Worm (Caenorhabditis elegans) whole organism, late embryonic: Measurements from ENCODE around the gene C13G3.12.

Experiments used
- C08G9.2 ChIP-seq: sonication (generic microtip); optimal IDR thresholded peaks from 2 replicates; lab custom pipeline; 2016; ENCODE audit warnings: mild to moderate bottlenecking, missing genetic modification characterization, moderate library complexity, missing compliant biosample characterization
- F13H6.1 ChIP-seq: sonication (generic microtip); optimal IDR thresholded peaks from 2 replicates; lab custom pipeline; 2016; ENCODE audit warnings: missing genetic modification characterization, missing compliant biosample characterization
- K09A11.1 ChIP-seq: sonication (generic microtip); optimal IDR thresholded peaks from 2 replicates; lab custom pipeline; 2017; ENCODE audit warnings: antibody characterized with exemption, mild to moderate bottlenecking, missing genetic modification characterization, missing compliant biosample characterization; ENCODE audit not compliant: insufficient read depth
- Y22D7AL.16 ChIP-seq: sonication (generic microtip); optimal IDR thresholded peaks from 2 replicates; lab custom pipeline; 2016; ENCODE audit warnings: missing genetic modification characterization, missing compliant biosample characterization
- ceh-14 ChIP-seq: sonication (generic microtip); optimal IDR thresholded peaks from 2 replicates; lab custom pipeline; 2016; ENCODE audit warnings: missing genotype, missing genetic modification characterization, missing compliant biosample characterization
- ceh-19 ChIP-seq: fragments of 200-800 bp; sonication (Bioruptor generic); optimal IDR thresholded peaks from 2 replicates; lab custom pipeline; 2018; ENCODE audit warnings: mild to moderate bottlenecking, missing genetic modification characterization, missing compliant biosample characterization
- ceh-22 ChIP-seq: sonication (generic microtip); optimal IDR thresholded peaks from 2 replicates; lab custom pipeline; 2017; ENCODE audit warnings: missing biosample characterization, missing genetic modification characterization
- ceh-34 ChIP-seq: sonication (generic microtip); optimal IDR thresholded peaks from 2 replicates; lab custom pipeline; 2016; ENCODE audit warnings: mild to moderate bottlenecking, missing genetic modification characterization, missing compliant biosample characterization
- ceh-45 ChIP-seq: fragments of 200-800 bp; sonication (Bioruptor generic); IDR thresholded peaks from 2 replicates; pipeline ENCODE4 v1.3.6; 2022; ENCODE audit warnings: missing genetic modification reagents, missing genetic modification characterization, missing compliant biosample characterization
- ceh-6 ChIP-seq: fragments of 200-800 bp; sonication (Bioruptor generic); optimal IDR thresholded peaks from 2 replicates; lab custom pipeline; 2018; ENCODE audit warnings: mild to moderate bottlenecking, missing genetic modification characterization, missing compliant biosample characterization
- ceh-9 ChIP-seq: sonication (generic microtip); optimal IDR thresholded peaks from 2 replicates; lab custom pipeline; 2016; ENCODE audit warnings: mild to moderate bottlenecking, missing genetic modification characterization, inconsistent platforms, missing compliant biosample characterization
- dmd-4 ChIP-seq: sonication (generic microtip); optimal IDR thresholded peaks from 2 replicates; lab custom pipeline; 2016; ENCODE audit warnings: borderline replicate concordance, missing genetic modification characterization, missing compliant biosample characterization
- dve-1 ChIP-seq: sonication (generic microtip); optimal IDR thresholded peaks from 2 replicates; lab custom pipeline; 2017; ENCODE audit warnings: antibody characterized with exemption, mild to moderate bottlenecking, missing genetic modification characterization, missing compliant biosample characterization
- ets-4 ChIP-seq: sonication (generic microtip); optimal IDR thresholded peaks from 2 replicates; lab custom pipeline; 2016; ENCODE audit warnings: missing genetic modification characterization, missing compliant biosample characterization
- fax-1 ChIP-seq: sonication (generic microtip); optimal IDR thresholded peaks from 2 replicates; lab custom pipeline; 2016; ENCODE audit warnings: missing genotype, missing genetic modification characterization, missing compliant biosample characterization
- fkh-6 ChIP-seq: sonication (generic microtip); optimal IDR thresholded peaks from 2 replicates; lab custom pipeline; 2016; ENCODE audit warnings: missing genetic modification characterization, missing compliant biosample characterization
- hlh-13 ChIP-seq: fragments of 200-800 bp; sonication (Bioruptor generic); optimal IDR thresholded peaks from 2 replicates; lab custom pipeline; 2018; ENCODE audit warnings: mild to moderate bottlenecking, missing genetic modification characterization, missing compliant biosample characterization
- hlh-15 ChIP-seq: sonication (generic microtip); optimal IDR thresholded peaks from 2 replicates; lab custom pipeline; 2016; ENCODE audit warnings: missing genetic modification characterization, missing compliant biosample characterization
- hlh-30 ChIP-seq: sonication (generic microtip); optimal IDR thresholded peaks from 2 replicates; lab custom pipeline; 2017; ENCODE audit warnings: antibody characterized with exemption, missing genetic modification characterization, missing compliant biosample characterization; ENCODE audit not compliant: insufficient read depth
- hlh-6 ChIP-seq: sonication (generic microtip); optimal IDR thresholded peaks from 2 replicates; lab custom pipeline; 2016; ENCODE audit warnings: missing genotype, missing genetic modification characterization, missing compliant biosample characterization
- lin-11 ChIP-seq: fragments of 200-800 bp; sonication (Bioruptor generic); optimal IDR thresholded peaks from 2 replicates; lab custom pipeline; 2018; ENCODE audit warnings: mild to moderate bottlenecking, missing genetic modification characterization, missing compliant biosample characterization
- nfya-1 ChIP-seq: sonication (generic microtip); optimal IDR thresholded peaks from 2 replicates; lab custom pipeline; 2017; ENCODE audit warnings: missing genetic modification characterization, mild to moderate bottlenecking, missing compliant biosample characterization, antibody characterized with exemption, moderate library complexity
- nhr-232 ChIP-seq: sonication (generic microtip); optimal IDR thresholded peaks from 2 replicates; lab custom pipeline; 2016; ENCODE audit warnings: missing genetic modification characterization, missing compliant biosample characterization
- npax-4 ChIP-seq: sonication (generic microtip); optimal IDR thresholded peaks from 2 replicates; lab custom pipeline; 2016; ENCODE audit warnings: missing genetic modification characterization, missing compliant biosample characterization
- pag-3 ChIP-seq: sonication (generic microtip); optimal IDR thresholded peaks from 2 replicates; lab custom pipeline; 2016; ENCODE audit warnings: missing compliant biosample characterization, missing genetic modification characterization, borderline replicate concordance
- pat-9 ChIP-seq: fragments of 200-800 bp; sonication (Bioruptor generic); optimal IDR thresholded peaks from 2 replicates; lab custom pipeline; 2018; ENCODE audit warnings: mild to moderate bottlenecking, missing genetic modification characterization, moderate library complexity, missing compliant biosample characterization
- pax-1 ChIP-seq: fragments of 150-350 bp; optimal IDR thresholded peaks from 2 replicates; lab custom pipeline; 2014; ENCODE audit warnings: missing biosample characterization, missing genetic modification characterization
- pros-1 ChIP-seq: fragments of 150-350 bp; optimal IDR thresholded peaks from 2 replicates; lab custom pipeline; 2014; ENCODE audit warnings: missing biosample characterization, missing genetic modification reagents, missing genetic modification characterization
- rnt-1 ChIP-seq: sonication (generic microtip); optimal IDR thresholded peaks from 2 replicates; lab custom pipeline; 2016; ENCODE audit warnings: missing genetic modification characterization, missing compliant biosample characterization
- sox-2 ChIP-seq: fragments of 200-800 bp; sonication (Bioruptor generic); IDR thresholded peaks from 2 replicates; pipeline ENCODE4 v1.3.6; 2022; ENCODE audit warnings: missing genetic modification reagents, missing genetic modification characterization, missing compliant biosample characterization
- sox-4 ChIP-seq: sonication (generic microtip); optimal IDR thresholded peaks from 2 replicates; lab custom pipeline; 2017; ENCODE audit warnings: mild to moderate bottlenecking, missing genetic modification characterization, inconsistent platforms, missing compliant biosample characterization
- syd-9 ChIP-seq: sonication (generic microtip); optimal IDR thresholded peaks from 2 replicates; lab custom pipeline; 2016; ENCODE audit warnings: mild to moderate bottlenecking, missing genetic modification characterization, moderate library complexity, missing compliant biosample characterization
- tbx-2 ChIP-seq: sonication (generic microtip); optimal IDR thresholded peaks from 2 replicates; lab custom pipeline; 2016; ENCODE audit warnings: missing genetic modification characterization, missing compliant biosample characterization
- tbx-7 ChIP-seq: sonication (generic microtip); optimal IDR thresholded peaks from 2 replicates; lab custom pipeline; 2016; ENCODE audit warnings: missing genotype, missing genetic modification characterization, missing compliant biosample characterization
- unc-42 ChIP-seq: sonication (generic microtip); optimal IDR thresholded peaks from 2 replicates; lab custom pipeline; 2016; ENCODE audit warnings: missing genotype, missing genetic modification characterization, missing compliant biosample characterization
- unc-55 ChIP-seq: sonication (generic microtip); optimal IDR thresholded peaks from 2 replicates; lab custom pipeline; 2017; ENCODE audit warnings: missing biosample characterization, missing genetic modification reagents, missing genetic modification characterization
- unc-86 ChIP-seq: sonication (generic microtip); optimal IDR thresholded peaks from 2 replicates; lab custom pipeline; 2016; ENCODE audit warnings: missing genetic modification characterization, missing compliant biosample characterization
- zip-5 ChIP-seq: sonication (generic microtip); optimal IDR thresholded peaks from 2 replicates; lab custom pipeline; 2016; ENCODE audit warnings: missing genetic modification characterization, missing compliant biosample characterization

C13G3.12 gene

ce11 chrV:11039379-11039954 is 16.8 kb upstream of the C13G3.12 start, which contains the start of gene pak-2 (continued):
- TF ChIP-seq sox-2, result no peak
- peak; percentile 42 for TF ChIP-seq pax-1
- TF ChIP-seq lin-11 (tag; lab: Kevin White, UChicago), result no peak
- no peak for TF ChIP-seq hlh-13
- TF ChIP-seq unc-42 (tag; lab: Kevin White, UChicago), result peak; percentile 92
- TF ChIP-seq Y22D7AL.16 (tag; lab: Kevin White, UChicago), result no peak
- TF ChIP-seq ceh-9, result no peak
- TF ChIP-seq unc-55, result no peak
- TF ChIP-seq tbx-7, result peak; percentile 90
- peak; percentile 54 for TF ChIP-seq nfya-1 (tag; lab: Kevin White, UChicago)
- TF ChIP-seq ets-4 (tag; lab: Kevin White, UChicago), result peak; percentile 97
- TF ChIP-seq hlh-30 (tag; lab: Kevin White, UChicago), result no peak
- TF ChIP-seq pat-9, result no peak
- peak; percentile 59 for TF ChIP-seq ceh-19 (GFP tag; lab: Kevin White, UChicago)
- TF ChIP-seq npax-4 (tag; lab: Kevin White, UChicago), result no peak
- peak; percentile 92 for TF ChIP-seq fax-1 (tag; lab: Kevin White, UChicago)
- TF ChIP-seq ceh-34 (tag; lab: Kevin White, UChicago), result peak; percentile 84
- no peak for TF ChIP-seq nhr-232 (tag; lab: Kevin White, UChicago)
- TF ChIP-seq fkh-6 (tag; lab: Kevin White, UChicago), result peak; percentile 75
- no peak for TF ChIP-seq ceh-45
- TF ChIP-seq unc-86 (tag; lab: Kevin White, UChicago), result peak; percentile 61
- peak; percentile 98 for TF ChIP-seq tbx-2 (tag; lab: Kevin White, UChicago)
- TF ChIP-seq dmd-4, result peak; percentile 34
- TF ChIP-seq sox-4 (tag; lab: Kevin White, UChicago), result peak; percentile 0
- TF ChIP-seq C08G9.2 (tag; lab: Kevin White, UChicago), result peak; percentile 96

- TF ChIP-seq zip-5, result no peak
- peak; percentile 92 for TF ChIP-seq unc-55
- peak; percentile 32 for TF ChIP-seq rnt-1
Observed at ce11 chrV:11034748-11035147, 12.0 kb upstream of the C13G3.12 start, which contains the start of gene pptr-2. TSS of gene pptr-2 (minus strand) at chrV:11034931.

ce11 chrV:11033241-11033640 is 10.5 kb upstream of the C13G3.12 start:
- TF ChIP-seq syd-9 (no peak), dve-1 (no peak), tbx-7 (no peak), ceh-14 (no peak), hlh-6 (no peak), nfya-1 (tag; lab: Kevin White, UChicago) (no peak), ceh-6 (GFP tag; lab: Kevin White, UChicago) (no peak), pag-3 (tag; lab: Kevin White, UChicago) (no peak), F13H6.1 (tag; lab: Kevin White, UChicago) (no peak), hlh-30 (tag; lab: Kevin White, UChicago) (no peak), hlh-15 (tag; lab: Kevin White, UChicago) (no peak), ceh-22 (tag; lab: Kevin White, UChicago) (no peak), hlh-13 (no peak), pax-1 (no peak), pros-1 (tag; lab: Kevin White, UChicago) (no peak), tbx-2 (tag; lab: Kevin White, UChicago) (no peak), K09A11.1 (no peak)
